Worm (Caenorhabditis elegans) whole organism, L4 larva: ENCODE measurements around the gene T28A11.3.

Source experiments
- ama-1 ChIP-seq: fragments of 150-350 bp; optimal IDR thresholded peaks from 2 replicates; lab custom pipeline; 2014; ENCODE audit warnings: inconsistent platforms, mixed read lengths
- dmd-8 ChIP-seq: fragments of 200-800 bp; sonication (Bioruptor generic); IDR thresholded peaks from 2 replicates; pipeline ENCODE4 v1.3.6; 2022; ENCODE audit warnings: missing genetic modification characterization, missing compliant biosample characterization
- fos-1 ChIP-seq: fragments of 150-350 bp; optimal IDR thresholded peaks from 2 replicates; lab custom pipeline; 2014; ENCODE audit warnings: missing biosample characterization, missing genetic modification characterization
- lin-15B ChIP-seq: fragments of 150-350 bp; sonication (generic microtip); optimal IDR thresholded peaks from 3 replicates; lab custom pipeline; 2014; ENCODE audit warnings: missing biosample characterization, missing genetic modification characterization
- lsy-2 ChIP-seq, 2 experiments: fragments of 150-350 bp in 1 of 2; sonication (generic microtip) in 1 of 2; optimal IDR thresholded peaks; 2 replicates each; lab custom pipeline; 2014 to 2017; ENCODE audit warnings: missing biosample characterization in 2 of 2, missing genetic modification characterization in 2 of 2
- mep-1 ChIP-seq: fragments of 150-350 bp; sonication (generic microtip); optimal IDR thresholded peaks from 3 replicates; lab custom pipeline; 2014; ENCODE audit warnings: missing biosample characterization, missing genetic modification characterization
- nhr-28 ChIP-seq: fragments of 150-350 bp; optimal IDR thresholded peaks from 2 replicates; lab custom pipeline; 2014; ENCODE audit warnings: missing biosample characterization, missing genetic modification characterization
- nhr-41 ChIP-seq: fragments of 200-800 bp; sonication (Bioruptor generic); IDR thresholded peaks from 2 replicates; pipeline ENCODE4 v1.3.6; 2022; ENCODE audit warnings: missing genetic modification reagents, missing genetic modification characterization, missing compliant biosample characterization
- tag-97 ChIP-seq: fragments of 200-800 bp; sonication (Bioruptor generic); IDR thresholded peaks from 2 replicates; pipeline ENCODE4 v1.3.6; 2022; ENCODE audit warnings: missing genetic modification characterization, missing compliant biosample characterization
- unc-39 ChIP-seq: sonication (generic microtip); optimal IDR thresholded peaks from 2 replicates; lab custom pipeline; 2017; ENCODE audit warnings: missing biosample characterization, missing genetic modification characterization

DNA sequence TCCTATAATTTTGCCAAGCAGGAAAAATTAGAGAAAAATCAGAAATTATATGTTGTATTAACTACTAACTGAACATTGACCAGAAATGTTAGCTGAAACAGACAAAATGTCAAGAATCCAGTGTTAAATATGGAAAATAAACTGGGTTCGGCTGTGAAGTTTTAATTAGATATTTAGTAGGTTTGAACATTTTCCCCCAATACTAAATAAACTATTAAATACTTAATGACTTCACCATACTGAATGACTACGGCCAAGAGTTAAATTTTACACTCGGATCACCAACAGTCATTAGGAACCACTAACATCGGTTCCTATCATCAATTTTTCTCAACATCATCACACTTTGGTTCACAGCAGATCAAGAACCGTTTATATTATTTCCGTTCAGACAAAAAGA is 20.2 kb downstream of the T28A11.3 start:
- TF ChIP-seq lsy-2 (tag; optimal IDR thresholded peaks at IDR 0.05; lab: Kevin White, UChicago) (no peak), nhr-41 (no peak), dmd-8 (GFP tag; lab: Robert Waterston, UW) (no peak), mep-1 (tag; lab: Kevin White, UChicago) (no peak), unc-39 (tag; lab: Kevin White, UChicago) (no peak), nhr-28 (tag; lab: Kevin White, UChicago) (no peak), lin-15B (tag; lab: Kevin White, UChicago) (no peak), ama-1 (lab: Kevin White, UChicago) (no peak), fos-1 (no peak), tag-97 (no peak)
